Worm (Caenorhabditis elegans): ENCODE results near the gene R02E4.1.

ce11 chrX:4136547-4137311, 32.4 kb upstream of the R02E4.1 start:
- TF ChIP-seq Y75B8A.6 (GFP tag; IDR thresholded peaks at IDR 0.05) (no peak), unc-39 (tag; optimal IDR thresholded peaks at IDR 0.05) (no peak), nhr-77 (tag; optimal IDR thresholded peaks at IDR 0.05) (no peak), ztf-11 (tag; optimal IDR thresholded peaks at IDR 0.05) (no peak), unc-62 (GFP tag; optimal IDR thresholded peaks at IDR 0.05 in 1 of 2) (no peak), unc-62 (tag; optimal IDR thresholded peaks at IDR 0.05) (no peak), dpl-1 (GFP tag; optimal IDR thresholded peaks at IDR 0.05) (no peak), nhr-28 (tag; optimal IDR thresholded peaks at IDR 0.05) (no peak)
